Fruit fly (Drosophila melanogaster) whole organism, embryonic: ENCODE measurements around the gene CG7370.

Experiments used
- Abd-B ChIP-seq: fragments of 200-800 bp; sonication (Bioruptor generic); optimal IDR thresholded peaks from 2 replicates; lab custom pipeline; 2018; ENCODE audit warnings: missing biosample characterization, mild to moderate bottlenecking, missing genetic modification characterization, moderate library complexity
- Aef1 ChIP-seq: fragments of 200-800 bp; sonication (Bioruptor generic); IDR thresholded peaks from 3 replicates; pipeline ENCODE4 v1.3.6; 2022; ENCODE audit warnings: missing biosample characterization, missing genetic modification characterization
- CG10959 ChIP-seq: fragments of 200-800 bp; sonication (Bioruptor generic); IDR thresholded peaks from 2 replicates; pipeline ENCODE4 v1.3.6; 2022; ENCODE audit warnings: missing biosample characterization, missing genetic modification characterization
- CG12299 ChIP-seq: fragments of 200-800 bp; sonication (Bioruptor generic); optimal IDR thresholded peaks from 2 replicates; lab custom pipeline; 2018; ENCODE audit warnings: missing biosample characterization, mild to moderate bottlenecking, missing genetic modification characterization
- CG12942 ChIP-seq: fragments of 200-800 bp; sonication (Bioruptor generic); optimal IDR thresholded peaks from 3 replicates; lab custom pipeline; 2016; ENCODE audit warnings: missing biosample characterization, missing genetic modification characterization
- CG13424 ChIP-seq: fragments of 200-800 bp; sonication (Bioruptor generic); optimal IDR thresholded peaks from 2 replicates; lab custom pipeline; 2019; ENCODE audit warnings: missing biosample characterization, mild to moderate bottlenecking, missing genetic modification characterization, moderate library complexity
- CG14050 ChIP-seq: fragments of 200-800 bp; sonication (Bioruptor generic); IDR thresholded peaks from 3 replicates; pipeline ENCODE4 v1.3.6; 2022; ENCODE audit warnings: missing biosample characterization, missing genetic modification characterization
- CG2712 ChIP-seq: fragments of 200-800 bp; optimal IDR thresholded peaks from 3 replicates; lab custom pipeline; 2019; ENCODE audit warnings: missing biosample characterization, mild to moderate bottlenecking, missing genetic modification characterization, moderate library complexity
- CG31365 ChIP-seq: fragments of 200-800 bp; sonication (Bioruptor generic); optimal IDR thresholded peaks from 2 replicates; lab custom pipeline; 2018; ENCODE audit warnings: missing biosample characterization, mild to moderate bottlenecking, missing genetic modification characterization
- CG32767 ChIP-seq: fragments of 200-800 bp; sonication (Bioruptor generic); IDR thresholded peaks from 2 replicates; pipeline ENCODE4 v1.3.6; 2022; ENCODE audit warnings: missing biosample characterization, missing genetic modification characterization
- CG43689 ChIP-seq: fragments of 200-800 bp; sonication (Bioruptor generic); IDR thresholded peaks from 2 replicates; pipeline ENCODE4 v1.3.6; 2022; ENCODE audit warnings: missing biosample characterization, missing genetic modification characterization
- CG8359 ChIP-seq: fragments of 200-800 bp; sonication (Bioruptor generic); optimal IDR thresholded peaks from 2 replicates; lab custom pipeline; 2017; ENCODE audit warnings: missing biosample characterization, mild to moderate bottlenecking, missing genetic modification characterization, borderline replicate concordance
- CG8388 ChIP-seq: fragments of 200-800 bp; sonication (Bioruptor generic); optimal IDR thresholded peaks from 2 replicates; lab custom pipeline; 2019; ENCODE audit warnings: missing biosample characterization, mild to moderate bottlenecking, missing genetic modification characterization, moderate library complexity
- D ChIP-seq, 2 experiments: fragments of 200-800 bp in 1 of 2; fragments of >200 bp in 1 of 2; sonication (Bioruptor generic) in 1 of 2; optimal IDR thresholded peaks; 2 replicates in 1 of 2; 3 replicates in 1 of 2; lab custom pipeline; 2017; ENCODE audit warnings: mild to moderate bottlenecking in 1 of 2, missing biosample characterization in 1 of 2, missing genetic modification characterization in 1 of 2, missing genetic modification reagents in 1 of 2
- Dad ChIP-seq: fragments of 200-800 bp; sonication (Bioruptor generic); optimal IDR thresholded peaks from 3 replicates; lab custom pipeline; 2016; ENCODE audit warnings: missing biosample characterization, missing genetic modification characterization
- Dfd ChIP-seq, 2 experiments: fragments of >200 bp; optimal IDR thresholded peaks; 2 replicates each; lab custom pipeline; 2017; ENCODE audit warnings: missing biosample characterization in 2 of 2, missing genetic modification characterization in 2 of 2
- Doc3 ChIP-seq: fragments of 200-800 bp; sonication (Bioruptor generic); IDR thresholded peaks from 3 replicates; pipeline ENCODE4 v1.3.6; 2022; ENCODE audit warnings: missing biosample characterization, missing genetic modification characterization; ENCODE audit not compliant: partially characterized antibody
- Ets65A ChIP-seq: fragments of 200-800 bp; sonication (Bioruptor generic); peaks from one replicate; lab custom pipeline; 2016; ENCODE audit warnings: missing biosample characterization, missing genetic modification characterization
- Ets97D ChIP-seq: fragments of 200-800 bp; sonication (Bioruptor generic); optimal IDR thresholded peaks from 3 replicates; lab custom pipeline; 2016; ENCODE audit warnings: missing biosample characterization, missing genetic modification characterization
- Gug ChIP-seq: fragments of 200-800 bp; sonication (Bioruptor generic); IDR thresholded peaks from 4 replicates; pipeline ENCODE4 v1.3.6; 2022; ENCODE audit warnings: missing biosample characterization, missing genetic modification characterization
- Myb ChIP-seq: fragments of 200-800 bp; sonication (Bioruptor generic); optimal IDR thresholded peaks from 2 replicates; lab custom pipeline; 2016; ENCODE audit warnings: missing biosample characterization, missing genetic modification characterization
- Opbp ChIP-seq: fragments of 200-800 bp; sonication (Bioruptor generic); IDR thresholded peaks from 3 replicates; pipeline ENCODE4 v1.3.6; 2022; ENCODE audit warnings: missing biosample characterization, missing genetic modification characterization; ENCODE audit not compliant: partially characterized antibody
- Ssrp ChIP-seq: fragments of 200-800 bp; sonication (Bioruptor generic); optimal IDR thresholded peaks from 2 replicates; lab custom pipeline; 2018; ENCODE audit warnings: missing biosample characterization, mild to moderate bottlenecking, missing genetic modification characterization, moderate library complexity
- TFAM ChIP-seq: fragments of 200-800 bp; sonication (Bioruptor generic); optimal IDR thresholded peaks from 2 replicates; lab custom pipeline; 2017; ENCODE audit warnings: missing biosample characterization, missing genetic modification characterization, inconsistent platforms
- Vsx1 ChIP-seq: fragments of 200-800 bp; sonication (Bioruptor generic); optimal IDR thresholded peaks from 2 replicates; lab custom pipeline; 2017; ENCODE audit warnings: missing biosample characterization, mild to moderate bottlenecking, missing genetic modification characterization, missing genetic modification reagents
- al ChIP-seq: fragments of 200-800 bp; sonication (Bioruptor generic); IDR thresholded peaks from 2 replicates; pipeline ENCODE4 v1.3.6; 2022; ENCODE audit warnings: missing biosample characterization, missing genetic modification characterization
- br ChIP-seq: fragments of >200 bp; optimal IDR thresholded peaks from 2 replicates; lab custom pipeline; 2017
- cg ChIP-seq: fragments of 200-800 bp; sonication (Bioruptor generic); optimal IDR thresholded peaks from 3 replicates; lab custom pipeline; 2019; ENCODE audit warnings: missing biosample characterization, mild to moderate bottlenecking, missing genetic modification characterization, moderate library complexity
- esg ChIP-seq: fragments of 200-800 bp; sonication (Bioruptor generic); conservative IDR thresholded peaks from 2 replicates; pipeline ENCODE4 v1.3.6; 2022; ENCODE audit warnings: missing biosample characterization, missing genetic modification characterization
- gce ChIP-seq: fragments of 200-800 bp; sonication (Bioruptor generic); IDR thresholded peaks from 3 replicates; pipeline ENCODE4 v1.3.6; 2022; ENCODE audit warnings: missing biosample characterization, missing genetic modification characterization
- jing ChIP-seq: fragments of 200-800 bp; sonication (Bioruptor generic); optimal IDR thresholded peaks from 2 replicates; lab custom pipeline; 2018; ENCODE audit warnings: missing biosample characterization, mild to moderate bottlenecking, missing genetic modification characterization
- jumu ChIP-seq: fragments of 200-800 bp; sonication (Bioruptor generic); optimal IDR thresholded peaks from 3 replicates; lab custom pipeline; 2016; ENCODE audit warnings: missing biosample characterization, missing genetic modification characterization
- klu ChIP-seq: fragments of 200-800 bp; sonication (Bioruptor generic); IDR thresholded peaks from 2 replicates; pipeline ENCODE4 v1.3.6; 2022; ENCODE audit warnings: missing biosample characterization, missing genetic modification characterization
- knrl ChIP-seq: fragments of 200-800 bp; sonication (Bioruptor generic); IDR thresholded peaks from 3 replicates; pipeline ENCODE4 v1.3.6; 2022; ENCODE audit warnings: missing biosample characterization, missing genetic modification characterization; ENCODE audit not compliant: partially characterized antibody
- lab ChIP-seq: fragments of 200-800 bp; sonication (Bioruptor generic); optimal IDR thresholded peaks from 3 replicates; lab custom pipeline; 2017; ENCODE audit warnings: missing biosample characterization, missing genetic modification characterization, mild to moderate bottlenecking, moderate library complexity, missing genetic modification reagents
- mam ChIP-seq: fragments of 200-800 bp; sonication (Bioruptor generic); optimal IDR thresholded peaks from 3 replicates; lab custom pipeline; 2016; ENCODE audit warnings: missing biosample characterization, missing genetic modification characterization
- oc ChIP-seq: fragments of 200-800 bp; sonication (Bioruptor generic); optimal IDR thresholded peaks from 2 replicates; lab custom pipeline; 2018; ENCODE audit warnings: missing biosample characterization, mild to moderate bottlenecking, missing genetic modification characterization, moderate library complexity
- otp ChIP-seq: fragments of 200-800 bp; sonication (Bioruptor generic); IDR thresholded peaks from 3 replicates; pipeline ENCODE4, ENCODE4 v1.3.6; 2022; ENCODE audit warnings: missing biosample characterization, missing genetic modification characterization
- peb ChIP-seq: fragments of 200-800 bp; sonication (Bioruptor generic); IDR thresholded peaks from 2 replicates; pipeline ENCODE4 v1.3.6; 2022; ENCODE audit warnings: missing biosample characterization, missing genetic modification characterization
- pfk ChIP-seq: fragments of 200-800 bp; sonication (Bioruptor generic); optimal IDR thresholded peaks from 2 replicates; lab custom pipeline; 2018; ENCODE audit warnings: missing biosample characterization, mild to moderate bottlenecking, missing genetic modification characterization, moderate library complexity
- pho ChIP-seq: fragments of 200-800 bp; sonication (Bioruptor generic); optimal IDR thresholded peaks from 2 replicates; lab custom pipeline; 2016; ENCODE audit warnings: missing biosample characterization, missing genetic modification characterization
- psq ChIP-seq: fragments of 200-800 bp; sonication (Bioruptor generic); optimal IDR thresholded peaks from 2 replicates; lab custom pipeline; 2017; ENCODE audit warnings: missing biosample characterization, missing genetic modification characterization
- pum ChIP-seq: fragments of 200-800 bp; sonication (Bioruptor generic); optimal IDR thresholded peaks from 2 replicates; lab custom pipeline; 2016; ENCODE audit warnings: missing biosample characterization, missing genetic modification characterization
- repo ChIP-seq: fragments of 200-800 bp; sonication (Bioruptor generic); optimal IDR thresholded peaks from 2 replicates; lab custom pipeline; 2016; ENCODE audit warnings: missing biosample characterization, missing genetic modification characterization
- ro ChIP-seq: fragments of 200-800 bp; sonication (Bioruptor generic); IDR thresholded peaks from 2 replicates; pipeline ENCODE4 v1.3.6; 2022; ENCODE audit warnings: missing biosample characterization, missing genetic modification characterization
- sens ChIP-seq: fragments of 200-800 bp; sonication (Bioruptor generic); peaks from one replicate; lab custom pipeline; 2016; ENCODE audit warnings: missing biosample characterization, missing genetic modification characterization
- seq ChIP-seq: fragments of 200-800 bp; sonication (Bioruptor generic); IDR thresholded peaks from 2 replicates; pipeline ENCODE4 v1.3.6; 2022; ENCODE audit warnings: missing biosample characterization, missing genetic modification characterization
- stwl ChIP-seq: fragments of 200-800 bp; sonication (Bioruptor generic); optimal IDR thresholded peaks from 3 replicates; lab custom pipeline; 2018; ENCODE audit warnings: missing biosample characterization, mild to moderate bottlenecking, missing genetic modification characterization, moderate library complexity
- tgo ChIP-seq: fragments of 200-800 bp; sonication (Bioruptor generic); IDR thresholded peaks from 3 replicates; pipeline ENCODE4 v1.3.6; 2022; ENCODE audit warnings: missing biosample characterization, missing genetic modification characterization
- tin ChIP-seq: fragments of 200-800 bp; sonication (Bioruptor generic); optimal IDR thresholded peaks from 3 replicates; lab custom pipeline; 2016; ENCODE audit warnings: missing biosample characterization, missing genetic modification characterization
- wor ChIP-seq: fragments of 200-800 bp; sonication (Bioruptor generic); IDR thresholded peaks from 2 replicates; pipeline ENCODE4 v1.3.6; 2022; ENCODE audit warnings: missing biosample characterization, missing genetic modification characterization

Gene CG7370

DNA sequence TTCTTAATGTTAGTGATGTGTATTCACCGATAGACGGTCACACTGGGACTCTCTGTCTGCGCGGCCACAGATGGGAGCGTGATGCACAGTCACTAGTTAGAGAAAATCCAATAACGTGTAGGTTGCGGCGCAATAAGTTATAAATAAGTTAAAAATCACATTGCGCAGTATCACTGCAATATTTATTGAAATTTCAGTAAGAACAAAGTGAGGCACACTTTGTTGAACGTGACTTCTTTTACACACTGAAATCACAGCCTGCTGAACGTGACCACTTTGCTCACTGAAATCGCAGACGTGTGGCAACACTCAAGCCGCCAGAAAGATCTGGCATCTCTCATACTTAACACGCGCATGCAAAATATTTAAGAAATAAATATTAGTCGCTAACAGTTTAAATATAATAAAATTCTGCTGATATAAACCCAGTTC, 41.0 kb upstream of the CG7370 start, which contains the start of the genes CG11247 and Polr2H (continued):
- TF ChIP-seq Opbp (GFP tag; lab: Robert Waterston, UW) (peak; percentile 79), CG32767 (GFP tag; lab: Robert Waterston, UW) (peak; percentile 77; the same call in 1 of the 2 replicates), jumu (peak; percentile 96), wor (GFP tag; lab: Robert Waterston, UW) (peak; percentile 86), knrl (GFP tag; lab: Robert Waterston, UW) (peak; percentile 90), lab (GFP tag; lab: Kevin White, UChicago) (peak; percentile 83), psq (peak; percentile 71), CG12942 (GFP tag; lab: Kevin White, UChicago) (peak; percentile 94), Ets97D (GFP tag; lab: Kevin White, UChicago) (peak; percentile 88), mam (GFP tag; lab: Kevin White, UChicago) (peak; percentile 98), oc (tag; lab: Kevin White, UChicago) (peak; percentile 59), CG43689 (peak; percentile 63), sens (GFP tag; lab: Kevin White, UChicago) (peak; percentile 98), pum (GFP tag; lab: Kevin White, UChicago) (peak; percentile 96), pho (GFP tag; lab: Kevin White, UChicago) (peak; percentile 96), br (lab: Kevin White, UChicago) (no peak), repo (peak; percentile 89), CG8359 (GFP tag; lab: Kevin White, UChicago) (peak; percentile 57), CG13424 (tag; lab: Kevin White, UChicago) (peak; percentile 89), al (GFP tag; lab: Robert Waterston, UW) (peak; percentile 93), gce (GFP tag; lab: Robert Waterston, UW) (no peak; the same call in 2 of the 3 replicates), Dad (GFP tag; lab: Kevin White, UChicago) (peak; percentile 94), CG8388 (peak; percentile 81), TFAM (GFP tag; lab: Kevin White, UChicago) (peak; percentile 32), peb (GFP tag; lab: Robert Waterston, UW) (peak; percentile 77), CG12299 (tag; lab: Kevin White, UChicago) (peak; percentile 76), seq (GFP tag; lab: Robert Waterston, UW) (peak; percentile 85), tgo (peak; percentile 92), Vsx1 (peak; percentile 31), Myb (peak; percentile 83), klu (GFP tag; lab: Robert Waterston, UW) (peak; percentile 91), ro (GFP tag; lab: Robert Waterston, UW) (peak; percentile 70; the same call in 1 of the 2 replicates), CG10959 (GFP tag; lab: Robert Waterston, UW) (peak; percentile 73), pfk (GFP tag; lab: Kevin White, UChicago) (no peak), otp (GFP tag; lab: Robert Waterston, UW) (peak; percentile 88), CG31365 (tag; lab: Kevin White, UChicago) (no peak), CG2712 (tag; lab: Kevin White, UChicago) (peak; percentile 90), stwl (peak; percentile 79), Aef1 (GFP tag; lab: Robert Waterston, UW) (peak; percentile 95), Ets65A (GFP tag; lab: Kevin White, UChicago) (peak; percentile 100), Ssrp (tag; lab: Kevin White, UChicago) (peak; percentile 89), esg (GFP tag; lab: Robert Waterston, UW) (peak; percentile 93), D (optimal IDR thresholded peaks at IDR 0.05; lab: Kevin White, UChicago) (no peak), D (GFP tag; optimal IDR thresholded peaks at IDR 0.05; lab: Kevin White, UChicago) (peak; percentile 77), cg (GFP tag; lab: Kevin White, UChicago) (no peak), jing (GFP tag; lab: Kevin White, UChicago) (peak; percentile 79), tin (GFP tag; lab: Kevin White, UChicago) (peak; percentile 94), Doc3 (GFP tag; lab: Robert Waterston, UW) (peak; percentile 71), Abd-B (GFP tag; lab: Kevin White, UChicago) (peak; percentile 97), Gug (GFP tag; lab: Robert Waterston, UW) (peak; percentile 96), Dfd (GFP tag; optimal IDR thresholded peaks at IDR 0.05; lab: Kevin White, UChicago) (no peak), CG14050 (GFP tag; lab: Robert Waterston, UW) (peak; percentile 82)
